Worm (Caenorhabditis elegans) whole organism, young adult: Measurements from ENCODE around the gene T13H5.1.

ENCODE experiments used
- B0261.1 ChIP-seq: sonication (generic microtip); optimal IDR thresholded peaks from 2 replicates; lab custom pipeline; 2016; ENCODE audit warnings: mild to moderate bottlenecking, missing genetic modification characterization, moderate library complexity, missing compliant biosample characterization
- B0336.3 ChIP-seq: fragments of 200-800 bp; sonication (Bioruptor generic); IDR thresholded peaks from 2 replicates; pipeline ENCODE4 v1.3.6; 2022; ENCODE audit warnings: missing genetic modification characterization, missing compliant biosample characterization
- F10E7.11 ChIP-seq: sonication (generic microtip); optimal IDR thresholded peaks from 2 replicates; lab custom pipeline; 2017; ENCODE audit warnings: mild to moderate bottlenecking, missing genetic modification characterization, moderate library complexity, missing compliant biosample characterization
- F22D6.2 ChIP-seq: sonication (generic microtip); optimal IDR thresholded peaks from 2 replicates; lab custom pipeline; 2016; ENCODE audit warnings: mild to moderate bottlenecking, missing genetic modification characterization, missing compliant biosample characterization
- F33H1.4 ChIP-seq: fragments of 200-800 bp; sonication (Bioruptor generic); IDR thresholded peaks from 2 replicates; pipeline ENCODE4 v1.3.6; 2022; ENCODE audit warnings: missing genetic modification reagents, missing genetic modification characterization, missing compliant biosample characterization
- F55B11.4 ChIP-seq: sonication (generic microtip); optimal IDR thresholded peaks from 2 replicates; lab custom pipeline; 2016; ENCODE audit warnings: missing compliant biosample characterization, missing genetic modification characterization, borderline replicate concordance; ENCODE audit not compliant: insufficient read depth
- F57A8.1 ChIP-seq: fragments of 200-800 bp; sonication (Bioruptor generic); optimal IDR thresholded peaks from 2 replicates; lab custom pipeline; 2018; ENCODE audit warnings: mild to moderate bottlenecking, missing genetic modification characterization, moderate library complexity, missing compliant biosample characterization
- K12H6.12 ChIP-seq: fragments of 200-800 bp; sonication (Bioruptor generic); optimal IDR thresholded peaks from 2 replicates; lab custom pipeline; 2018; ENCODE audit warnings: mild to moderate bottlenecking, missing genetic modification characterization, missing compliant biosample characterization
- T07F8.4 ChIP-seq: sonication (generic microtip); optimal IDR thresholded peaks from 2 replicates; lab custom pipeline; 2016; ENCODE audit warnings: mild to moderate bottlenecking, missing genetic modification characterization, moderate library complexity, missing compliant biosample characterization
- T26A5.8 ChIP-seq: sonication (generic microtip); optimal IDR thresholded peaks from 2 replicates; lab custom pipeline; 2016; ENCODE audit warnings: missing genetic modification characterization, missing compliant biosample characterization
- Y53G8AR.9 ChIP-seq: fragments of 200-800 bp; sonication (Bioruptor generic); conservative IDR thresholded peaks from 2 replicates; pipeline ENCODE4 v1.3.6; 2022; ENCODE audit warnings: missing genetic modification reagents, missing genetic modification characterization, missing compliant biosample characterization
- Y67H2A.10 ChIP-seq: fragments of 200-800 bp; sonication (Bioruptor generic); conservative IDR thresholded peaks from 2 replicates; pipeline ENCODE4 v1.3.6; 2022; ENCODE audit warnings: missing genetic modification reagents, missing genetic modification characterization, missing compliant biosample characterization
- aptf-2 ChIP-seq: fragments of 200-800 bp; sonication (Bioruptor generic); conservative IDR thresholded peaks from 2 replicates; pipeline ENCODE4 v1.3.6; 2022; ENCODE audit warnings: missing genetic modification reagents, missing genetic modification characterization, missing compliant biosample characterization
- attf-3 ChIP-seq: fragments of 200-800 bp; sonication (Bioruptor generic); conservative IDR thresholded peaks from 2 replicates; pipeline ENCODE4 v1.3.6; 2022; ENCODE audit warnings: missing genetic modification reagents, missing genetic modification characterization, missing compliant biosample characterization
- attf-5 ChIP-seq: fragments of 200-800 bp; sonication (Bioruptor generic); optimal IDR thresholded peaks from 2 replicates; lab custom pipeline; 2018; ENCODE audit warnings: mild to moderate bottlenecking, missing genetic modification characterization, missing compliant biosample characterization
- ceh-79 ChIP-seq: sonication (generic microtip); optimal IDR thresholded peaks from 2 replicates; lab custom pipeline; 2017; ENCODE audit warnings: mild to moderate bottlenecking, missing genetic modification characterization, missing compliant biosample characterization
- chd-7 ChIP-seq: sonication (generic microtip); optimal IDR thresholded peaks from 2 replicates; lab custom pipeline; 2016; ENCODE audit warnings: mild to moderate bottlenecking, missing genetic modification characterization, moderate library complexity, missing compliant biosample characterization
- die-1 ChIP-seq: sonication (generic microtip); optimal IDR thresholded peaks from 2 replicates; lab custom pipeline; 2016; ENCODE audit warnings: missing genotype, mild to moderate bottlenecking, missing genetic modification characterization, missing compliant biosample characterization
- dpff-1 ChIP-seq: sonication (generic microtip); optimal IDR thresholded peaks from 2 replicates; lab custom pipeline; 2017; ENCODE audit warnings: mild to moderate bottlenecking, missing genetic modification characterization, missing compliant biosample characterization
- dpl-1 ChIP-seq: fragments of 150-350 bp; optimal IDR thresholded peaks from 2 replicates; lab custom pipeline; 2014; ENCODE audit warnings: missing biosample characterization, missing genetic modification reagents, missing genetic modification characterization
- egl-44 ChIP-seq: fragments of 200-800 bp; sonication (Bioruptor generic); IDR thresholded peaks from 2 replicates; pipeline ENCODE4 v1.3.6; 2022; ENCODE audit warnings: missing genetic modification reagents, missing genetic modification characterization, missing compliant biosample characterization
- fkh-3 ChIP-seq: sonication (generic microtip); optimal IDR thresholded peaks from 2 replicates; lab custom pipeline; 2016; ENCODE audit warnings: mild to moderate bottlenecking, missing genetic modification characterization, missing compliant biosample characterization
- hmg-1.2 ChIP-seq: fragments of 200-800 bp; sonication (Bioruptor generic); IDR thresholded peaks from 2 replicates; pipeline ENCODE4 v1.3.6; 2022; ENCODE audit warnings: missing genetic modification reagents, missing genetic modification characterization, missing compliant biosample characterization
- hrde-1 ChIP-seq: sonication (generic microtip); optimal IDR thresholded peaks from 2 replicates; lab custom pipeline; 2016; ENCODE audit warnings: missing genetic modification characterization, mild to moderate bottlenecking, missing compliant biosample characterization, moderate library complexity, missing genotype, missing genetic modification reagents, borderline replicate concordance
- lag-1 ChIP-seq: fragments of 200-800 bp; sonication (Bioruptor generic); IDR thresholded peaks from 2 replicates; pipeline ENCODE4 v1.3.6; 2022; ENCODE audit warnings: missing genetic modification reagents, missing genetic modification characterization, missing compliant biosample characterization
- lin-35 ChIP-seq, 3 experiments: fragments of 150-350 bp in 2 of 3; sonication (generic microtip) in 1 of 3; optimal IDR thresholded peaks; 2 replicates each; lab custom pipeline; 2014 to 2018; ENCODE audit warnings: missing biosample characterization in 3 of 3, missing genetic modification characterization in 3 of 3, missing genetic modification reagents in 3 of 3
- lin-40 ChIP-seq: sonication (generic microtip); optimal IDR thresholded peaks from 2 replicates; lab custom pipeline; 2016; ENCODE audit warnings: missing genetic modification characterization, mild to moderate bottlenecking, missing compliant biosample characterization, missing genotype, missing genetic modification reagents
- lin-54 ChIP-seq: fragments of 200-800 bp; sonication (Bioruptor generic); optimal IDR thresholded peaks from 2 replicates; lab custom pipeline; 2018; ENCODE audit warnings: mild to moderate bottlenecking, missing genetic modification characterization, missing compliant biosample characterization
- lsl-1 ChIP-seq: fragments of 200-800 bp; sonication (Bioruptor generic); optimal IDR thresholded peaks from 2 replicates; lab custom pipeline; 2018; ENCODE audit warnings: mild to moderate bottlenecking, missing genetic modification characterization, moderate library complexity, missing compliant biosample characterization
- madf-3 ChIP-seq: fragments of 200-800 bp; sonication (Bioruptor generic); IDR thresholded peaks from 2 replicates; pipeline ENCODE4 v1.3.6; 2022; ENCODE audit warnings: missing genetic modification reagents, missing genetic modification characterization, missing compliant biosample characterization
- nhr-27 ChIP-seq: fragments of 200-800 bp; sonication (Bioruptor generic); optimal IDR thresholded peaks from 2 replicates; lab custom pipeline; 2018; ENCODE audit warnings: mild to moderate bottlenecking, missing genetic modification characterization, moderate library complexity, missing compliant biosample characterization
- nhr-80 ChIP-seq: sonication (generic microtip); optimal IDR thresholded peaks from 2 replicates; lab custom pipeline; 2016; ENCODE audit warnings: missing genetic modification characterization, missing compliant biosample characterization
- pha-4 ChIP-seq: fragments of 150-350 bp; sonication (generic microtip); optimal IDR thresholded peaks from 2 replicates; lab custom pipeline; 2014; ENCODE audit warnings: missing biosample characterization, missing genetic modification reagents, missing genetic modification characterization
- repo-1 ChIP-seq: sonication (generic microtip); optimal IDR thresholded peaks from 2 replicates; lab custom pipeline; 2017; ENCODE audit warnings: mild to moderate bottlenecking, missing genetic modification characterization, missing compliant biosample characterization
- sea-2 ChIP-seq: fragments of 200-800 bp; sonication (Bioruptor generic); IDR thresholded peaks from 2 replicates; pipeline ENCODE4 v1.3.6; 2022; ENCODE audit warnings: missing genetic modification characterization, missing compliant biosample characterization
- snpc-3.4 ChIP-seq: sonication (generic microtip); optimal IDR thresholded peaks from 2 replicates; lab custom pipeline; 2017; ENCODE audit warnings: missing genetic modification characterization, mild to moderate bottlenecking, missing compliant biosample characterization, antibody characterized with exemption, moderate library complexity, missing genotype, missing genetic modification reagents
- tbp1 ChIP-seq: fragments of 200-800 bp; sonication (Bioruptor generic); optimal IDR thresholded peaks from 2 replicates; lab custom pipeline; 2018; ENCODE audit warnings: mild to moderate bottlenecking, missing genetic modification characterization, missing compliant biosample characterization
- tbx-9 ChIP-seq: sonication (generic microtip); optimal IDR thresholded peaks from 2 replicates; lab custom pipeline; 2016; ENCODE audit warnings: borderline replicate concordance, missing genetic modification characterization, inconsistent platforms, missing compliant biosample characterization
- tlf-1 ChIP-seq: fragments of 200-800 bp; sonication (Bioruptor generic); optimal IDR thresholded peaks from 2 replicates; lab custom pipeline; 2018; ENCODE audit warnings: mild to moderate bottlenecking, missing genetic modification characterization, missing compliant biosample characterization
- unc-130 ChIP-seq: sonication (generic microtip); optimal IDR thresholded peaks from 2 replicates; lab custom pipeline; 2016; ENCODE audit warnings: missing genetic modification reagents, missing genetic modification characterization, missing compliant biosample characterization
- zfh-2 ChIP-seq: fragments of 200-800 bp; sonication (Bioruptor generic); conservative IDR thresholded peaks from 2 replicates; pipeline ENCODE4 v1.3.6; 2022; ENCODE audit warnings: missing genetic modification reagents, missing genetic modification characterization, missing compliant biosample characterization
- zim-3 ChIP-seq: sonication (generic microtip); optimal IDR thresholded peaks from 2 replicates; lab custom pipeline; 2017; ENCODE audit warnings: mild to moderate bottlenecking, missing genetic modification characterization, moderate library complexity, missing compliant biosample characterization
- ztf-22 ChIP-seq: fragments of 200-800 bp; sonication (Bioruptor generic); optimal IDR thresholded peaks from 2 replicates; lab custom pipeline; 2018; ENCODE audit warnings: mild to moderate bottlenecking, missing genetic modification characterization, moderate library complexity, missing compliant biosample characterization
- ztf-28 ChIP-seq: fragments of 200-800 bp; sonication (Bioruptor generic); IDR thresholded peaks from 2 replicates; pipeline ENCODE4 v1.3.6; 2022; ENCODE audit warnings: missing genetic modification reagents, missing genetic modification characterization, missing compliant biosample characterization
- ztf-6 ChIP-seq: fragments of 200-800 bp; sonication (Bioruptor generic); IDR thresholded peaks from 2 replicates; pipeline ENCODE4 v1.3.6; 2022; ENCODE audit warnings: missing genetic modification reagents, missing genetic modification characterization, missing compliant biosample characterization

Gene T13H5.1

ce11 chrII:8520625-8521024, 11.8 kb upstream of the T13H5.1 start, which contains the start of gene cht-2:
TSS of gene cht-2 (plus strand) at chrII:8520925.
- TF ChIP-seq hrde-1 (tag; lab: Kevin White, UChicago), result no peak
- no peak for TF ChIP-seq die-1
- TF ChIP-seq F10E7.11 (tag; lab: Kevin White, UChicago), result no peak
- TF ChIP-seq chd-7 (tag; lab: Kevin White, UChicago), result no peak
- TF ChIP-seq T07F8.4, result no peak
- no peak for TF ChIP-seq madf-3 (GFP tag; lab: Robert Waterston, UW)
- no peak for TF ChIP-seq repo-1
- TF ChIP-seq zim-3 (tag; lab: Kevin White, UChicago), result no peak
- TF ChIP-seq Y67H2A.10, result no peak
- no peak for TF ChIP-seq attf-5 (GFP tag; lab: Kevin White, UChicago)
- TF ChIP-seq aptf-2 (GFP tag; lab: Robert Waterston, UW), result no peak
- TF ChIP-seq, all 124 proteins: peak for 0

- TF ChIP-seq hmg-1.2 (GFP tag; lab: Robert Waterston, UW) (no peak), F33H1.4 (GFP tag; lab: Robert Waterston, UW) (no peak), Y53G8AR.9 (no peak), egl-44 (GFP tag; lab: Robert Waterston, UW) (no peak)
These were observed 9.4 kb upstream of the T13H5.1 start, which contains the start of gene T13H5.8 for ce11 chrII:8518210-8518609. TSS of gene T13H5.8 (plus strand) at chrII:8518510.

- TF ChIP-seq K12H6.12 (peak; percentile 1), tlf-1 (GFP tag; lab: Kevin White, UChicago) (peak; percentile 54), lin-35 (GFP tag; optimal IDR thresholded peaks at IDR 0.05; lab: Kevin White, UChicago) (peak in 1 of 3 experiments; percentile 58), tbx-9 (tag; lab: Kevin White, UChicago) (no peak), lin-40 (tag; lab: Kevin White, UChicago) (peak; percentile 36), B0261.1 (tag; lab: Kevin White, UChicago) (no peak), pha-4 (tag; lab: Kevin White, UChicago) (no peak), sea-2 (no peak), lag-1 (no peak), snpc-3.4 (tag; lab: Kevin White, UChicago) (peak; percentile 35), aptf-2 (GFP tag; lab: Robert Waterston, UW) (0 out of 2 replicates have a peak, but pooled peaks have one; percentile 34), T26A5.8 (no peak), zfh-2 (GFP tag; lab: Robert Waterston, UW) (no peak), dpl-1 (GFP tag; lab: Kevin White, UChicago) (no peak), ztf-6 (no peak), F57A8.1 (GFP tag; lab: Kevin White, UChicago) (no peak), nhr-27 (tag; lab: Kevin White, UChicago) (no peak), F33H1.4 (GFP tag; lab: Robert Waterston, UW) (peak; percentile 65), lin-54 (GFP tag; lab: Kevin White, UChicago) (peak; percentile 76), Y67H2A.10 (peak; percentile 44; the same call in 1 of the 2 replicates), unc-130 (peak; percentile 88), madf-3 (GFP tag; lab: Robert Waterston, UW) (no peak), ceh-79 (tag; lab: Kevin White, UChicago) (no peak), F22D6.2 (no peak), tbp1 (GFP tag; lab: Kevin White, UChicago) (peak; percentile 55), ztf-22 (GFP tag; lab: Kevin White, UChicago) (no peak), F55B11.4 (tag; lab: Kevin White, UChicago) (no peak), ztf-28 (GFP tag; lab: Robert Waterston, UW) (0 out of 2 replicates have a peak, but pooled peaks have one; percentile 37), zim-3 (tag; lab: Kevin White, UChicago) (no peak), B0336.3 (no peak), lsl-1 (peak; percentile 89), nhr-80 (tag; lab: Kevin White, UChicago) (peak; percentile 55), dpff-1 (tag; lab: Kevin White, UChicago) (no peak), attf-3 (GFP tag; lab: Robert Waterston, UW) (0 out of 2 replicates have a peak, but pooled peaks have one; percentile 15), fkh-3 (no peak)
These were observed 7.9 kb upstream of the T13H5.1 start, which contains the start of gene rnh-2 for ce11 chrII:8516783-8517182. TSS of gene rnh-2 (plus strand) at chrII:8517150.
